Fruit fly (Drosophila melanogaster): ENCODE measurements around the gene CG12147.
A peak's percentile ranks its signal among the peaks of the same experiment; 100 is the strongest.

Gene CG12147

dm6 chr3R:5466875-5467274, 39.8 kb upstream of the CG12147 start, which contains the start of gene RpL35A:
Gene RpL35A, minus strand, starts transcription at chr3R:5467101.
- TF ChIP-seq dmrt93B (GFP tag; optimal IDR thresholded peaks at IDR 0.05) (peak; percentile 71), tai (GFP tag; optimal IDR thresholded peaks at IDR 0.05) (no peak), woc (GFP tag; optimal IDR thresholded peaks at IDR 0.05) (peak; percentile 26), Jra (GFP tag; optimal IDR thresholded peaks at IDR 0.05) (no peak), Hr78 (GFP tag; optimal IDR thresholded peaks at IDR 0.05) (no peak), jim (GFP tag; optimal IDR thresholded peaks at IDR 0.05) (no peak), brk (GFP tag; optimal IDR thresholded peaks at IDR 0.05) (no peak), Hnf4 (GFP tag; optimal IDR thresholded peaks at IDR 0.05) (no peak), Sp1 (GFP tag; optimal IDR thresholded peaks at IDR 0.05) (peak; percentile 86), dl (GFP tag; optimal IDR thresholded peaks at IDR 0.05; ENCODE audit: insufficient read depth in 1 of 2, partially characterized antibody in 2 of 2) (no peak), CG32264 (GFP tag; optimal IDR thresholded peaks at IDR 0.05) (peak; percentile 68), Vsx2 (GFP tag; optimal IDR thresholded peaks at IDR 0.05; ENCODE audit: partially characterized antibody) (no peak), fru (GFP tag; optimal IDR thresholded peaks at IDR 0.05) (peak; percentile 62), GATAd (GFP tag; optimal IDR thresholded peaks at IDR 0.05) (no peak), OdsH (GFP tag; optimal IDR thresholded peaks at IDR 0.05) (peak; percentile 4), Dfd (GFP tag; optimal IDR thresholded peaks at IDR 0.05) (no peak), Hr83 (GFP tag; optimal IDR thresholded peaks at IDR 0.05; ENCODE audit: poor library complexity, severe bottlenecking) (peak; percentile 84), ey (GFP tag; optimal IDR thresholded peaks at IDR 0.05) (peak; percentile 16), CG9705 (GFP tag; optimal IDR thresholded peaks at IDR 0.05) (peak; percentile 75), HLH106 (tag; optimal IDR thresholded peaks at IDR 0.05) (peak; percentile 58), Myc (optimal IDR thresholded peaks at IDR 0.05) (peak; percentile 30), rgr (GFP tag; optimal IDR thresholded peaks at IDR 0.05) (peak; percentile 83), Dif (GFP tag; optimal IDR thresholded peaks at IDR 0.05; ENCODE audit: partially characterized antibody) (no peak), dsf (GFP tag; optimal IDR thresholded peaks at IDR 0.05; ENCODE audit: borderline replicate concordance) (no peak), CrebA (GFP tag; optimal IDR thresholded peaks at IDR 0.05; ENCODE audit: borderline replicate concordance) (no peak), Rel (GFP tag; optimal IDR thresholded peaks at IDR 0.05) (no peak), Rel (tag; optimal IDR thresholded peaks at IDR 0.05) (peak; percentile 54), h (GFP tag; optimal IDR thresholded peaks at IDR 0.05) (peak; percentile 71), N (GFP tag; optimal IDR thresholded peaks at IDR 0.05) (no peak), br (GFP tag; optimal IDR thresholded peaks at IDR 0.05) (peak; percentile 73), pan (optimal IDR thresholded peaks at IDR 0.05) (no peak), sv (GFP tag; optimal IDR thresholded peaks at IDR 0.05) (no peak), foxo (GFP tag; optimal IDR thresholded peaks at IDR 0.05) (peak; percentile 42 to 56), sage (GFP tag; optimal IDR thresholded peaks at IDR 0.05) (no peak), Abd-B (GFP tag; optimal IDR thresholded peaks at IDR 0.05) (no peak), psq (GFP tag; optimal IDR thresholded peaks at IDR 0.05) (no peak), usp (GFP tag; optimal IDR thresholded peaks at IDR 0.05) (no peak), lola (GFP tag; optimal IDR thresholded peaks at IDR 0.05) (no peak), Mio (GFP tag; optimal IDR thresholded peaks at IDR 0.05) (no peak)

- TF ChIP-seq foxo (GFP tag; optimal IDR thresholded peaks at IDR 0.05) (no peak), Jra (GFP tag; optimal IDR thresholded peaks at IDR 0.05) (no peak), br (GFP tag; optimal IDR thresholded peaks at IDR 0.05) (no peak), dsf (GFP tag; optimal IDR thresholded peaks at IDR 0.05; ENCODE audit: borderline replicate concordance) (no peak), Abd-B (GFP tag; optimal IDR thresholded peaks at IDR 0.05) (no peak), CG9705 (GFP tag; optimal IDR thresholded peaks at IDR 0.05) (no peak), Rel (GFP tag; optimal IDR thresholded peaks at IDR 0.05) (no peak), Rel (tag; optimal IDR thresholded peaks at IDR 0.05) (peak; percentile 19), N (GFP tag; optimal IDR thresholded peaks at IDR 0.05) (no peak), tai (GFP tag; optimal IDR thresholded peaks at IDR 0.05) (no peak), Myc (optimal IDR thresholded peaks at IDR 0.05) (peak; percentile 52), sv (GFP tag; optimal IDR thresholded peaks at IDR 0.05) (no peak), h (GFP tag; optimal IDR thresholded peaks at IDR 0.05) (no peak), GATAd (GFP tag; optimal IDR thresholded peaks at IDR 0.05) (no peak), dmrt93B (GFP tag; optimal IDR thresholded peaks at IDR 0.05) (no peak), Hnf4 (GFP tag; optimal IDR thresholded peaks at IDR 0.05) (no peak), HLH106 (tag; optimal IDR thresholded peaks at IDR 0.05) (no peak), jim (GFP tag; optimal IDR thresholded peaks at IDR 0.05) (no peak), Sp1 (GFP tag; optimal IDR thresholded peaks at IDR 0.05) (no peak)
These were observed 37.4 kb upstream of the CG12147 start, which contains the start of gene PEK for dm6 chr3R:5464481-5464880. Gene PEK, minus strand, starts transcription at chr3R:5464753.
